Fruit fly (Drosophila melanogaster) whole organism, adult: Measurements from ENCODE around the gene CG7692.

Source experiments
- Clk ChIP-seq: fragments of 200-800 bp; sonication (Bioruptor generic); optimal IDR thresholded peaks from 2 replicates; lab custom pipeline; 2017; ENCODE audit warnings: missing biosample characterization, missing genetic modification characterization
- kay ChIP-seq: fragments of 200-800 bp; sonication (Bioruptor generic); peaks from one replicate; lab custom pipeline; 2016; ENCODE audit warnings: missing biosample characterization, missing genetic modification characterization, borderline replicate concordance

- TF ChIP-seq Clk (GFP tag; lab: Kevin White, UChicago) (no peak), kay (no peak)
Measured at dm6 chr3L:17357431-17357830, 5.8 kb downstream of the CG7692 start.
